Worm (Caenorhabditis elegans) whole organism, L4 larva: Measurements from ENCODE around the gene tsen-2.

ENCODE experiments used
- D1046.2 ChIP-seq: fragments of 200-800 bp; sonication (Bioruptor generic); IDR thresholded peaks from 2 replicates; pipeline ENCODE4 v1.3.6; 2022; ENCODE audit warnings: missing genetic modification characterization, missing compliant biosample characterization
- F10B5.3 ChIP-seq: sonication (generic microtip); optimal IDR thresholded peaks from 2 replicates; lab custom pipeline; 2016; ENCODE audit warnings: mild to moderate bottlenecking, missing genetic modification characterization, missing compliant biosample characterization
- T26A8.4 ChIP-seq: fragments of 200-800 bp; sonication (Bioruptor generic); IDR thresholded peaks from 2 replicates; pipeline ENCODE4 v1.3.6; 2022; ENCODE audit warnings: missing genetic modification characterization, missing compliant biosample characterization
- ceh-28 ChIP-seq: fragments of 150-350 bp; optimal IDR thresholded peaks from 2 replicates; lab custom pipeline; 2014; ENCODE audit warnings: missing biosample characterization, missing genetic modification reagents, missing genetic modification characterization
- ceh-62 ChIP-seq: sonication (generic microtip); optimal IDR thresholded peaks from 2 replicates; lab custom pipeline; 2017; ENCODE audit warnings: missing biosample characterization, missing genetic modification characterization
- ceh-82 ChIP-seq: sonication (generic microtip); optimal IDR thresholded peaks from 2 replicates; lab custom pipeline; 2017; ENCODE audit warnings: missing biosample characterization, missing genetic modification characterization
- ctbp-1 ChIP-seq: fragments of 200-800 bp; sonication (Bioruptor generic); IDR thresholded peaks from 2 replicates; pipeline ENCODE4 v1.3.6; 2022; ENCODE audit warnings: missing genetic modification reagents, missing genetic modification characterization, missing compliant biosample characterization
- daf-12 ChIP-seq: fragments of 150-350 bp; optimal IDR thresholded peaks from 2 replicates; lab custom pipeline; 2014; ENCODE audit warnings: missing biosample characterization, missing genetic modification reagents, missing genetic modification characterization
- daf-8 ChIP-seq: fragments of 200-800 bp; sonication (Bioruptor generic); IDR thresholded peaks from 2 replicates; pipeline ENCODE4 v1.3.6; 2022; ENCODE audit warnings: missing genetic modification characterization, missing compliant biosample characterization
- dmd-6 ChIP-seq: fragments of 200-800 bp; sonication (Bioruptor generic); IDR thresholded peaks from 2 replicates; pipeline ENCODE4 v1.3.6; 2022; ENCODE audit warnings: missing genetic modification reagents, missing genetic modification characterization, missing compliant biosample characterization
- dmd-8 ChIP-seq: fragments of 200-800 bp; sonication (Bioruptor generic); IDR thresholded peaks from 2 replicates; pipeline ENCODE4 v1.3.6; 2022; ENCODE audit warnings: missing genetic modification characterization, missing compliant biosample characterization
- duxl-1 ChIP-seq: sonication (generic microtip); optimal IDR thresholded peaks from 2 replicates; lab custom pipeline; 2016; ENCODE audit warnings: mild to moderate bottlenecking, missing genetic modification characterization, moderate library complexity, missing compliant biosample characterization; ENCODE audit not compliant: poor library complexity
- egl-43 ChIP-seq: fragments of 200-800 bp; sonication (Bioruptor generic); IDR thresholded peaks from 2 replicates; pipeline ENCODE4 v1.3.6; 2022; ENCODE audit warnings: missing genetic modification reagents, missing genetic modification characterization, missing compliant biosample characterization
- fos-1 ChIP-seq: fragments of 150-350 bp; optimal IDR thresholded peaks from 2 replicates; lab custom pipeline; 2014; ENCODE audit warnings: missing biosample characterization, missing genetic modification characterization
- jun-1 ChIP-seq: fragments of 150-350 bp; optimal IDR thresholded peaks from 2 replicates; lab custom pipeline; 2014; ENCODE audit warnings: missing biosample characterization, missing genetic modification reagents, missing genetic modification characterization
- lsy-2 ChIP-seq, 2 experiments: fragments of 150-350 bp in 1 of 2; sonication (generic microtip) in 1 of 2; optimal IDR thresholded peaks; 2 replicates each; lab custom pipeline; 2014 to 2017; ENCODE audit warnings: missing biosample characterization in 2 of 2, missing genetic modification characterization in 2 of 2
- mep-1 ChIP-seq: fragments of 150-350 bp; sonication (generic microtip); optimal IDR thresholded peaks from 3 replicates; lab custom pipeline; 2014; ENCODE audit warnings: missing biosample characterization, missing genetic modification characterization
- mxl-2 ChIP-seq: fragments of 200-800 bp; sonication (Bioruptor generic); conservative IDR thresholded peaks from 2 replicates; pipeline ENCODE4 v1.3.6; 2022; ENCODE audit warnings: missing genetic modification reagents, missing genetic modification characterization, missing compliant biosample characterization
- mxl-3 ChIP-seq: fragments of 200-800 bp; sonication (Bioruptor generic); optimal IDR thresholded peaks from 2 replicates; lab custom pipeline; 2018; ENCODE audit warnings: mild to moderate bottlenecking, missing genetic modification characterization, missing compliant biosample characterization
- nhr-10 ChIP-seq: fragments of 150-350 bp; optimal IDR thresholded peaks from 2 replicates; lab custom pipeline; 2014; ENCODE audit warnings: missing biosample characterization, missing genetic modification characterization
- nhr-111 ChIP-seq: fragments of 200-800 bp; sonication (Bioruptor generic); optimal IDR thresholded peaks from 2 replicates; lab custom pipeline; 2018; ENCODE audit warnings: mild to moderate bottlenecking, missing genetic modification characterization, missing compliant biosample characterization
- nhr-237 ChIP-seq: sonication (generic microtip); optimal IDR thresholded peaks from 2 replicates; lab custom pipeline; 2017; ENCODE audit warnings: missing biosample characterization, missing genetic modification characterization
- nhr-25 ChIP-seq: sonication (generic microtip); optimal IDR thresholded peaks from 2 replicates; lab custom pipeline; 2017; ENCODE audit warnings: missing genetic modification characterization, mild to moderate bottlenecking, missing compliant biosample characterization, antibody characterized with exemption, moderate library complexity, borderline replicate concordance; ENCODE audit not compliant: insufficient read depth
- sdz-12 ChIP-seq: fragments of 200-800 bp; sonication (Bioruptor generic); optimal IDR thresholded peaks from 2 replicates; lab custom pipeline; 2018; ENCODE audit warnings: mild to moderate bottlenecking, missing genetic modification characterization, missing compliant biosample characterization
- set-16 ChIP-seq: fragments of 200-800 bp; sonication (Bioruptor generic); IDR thresholded peaks from 2 replicates; pipeline ENCODE4 v1.3.6; 2022; ENCODE audit warnings: missing genetic modification reagents, missing genetic modification characterization, missing compliant biosample characterization
- snpc-4 ChIP-seq: fragments of 150-350 bp; optimal IDR thresholded peaks from 2 replicates; lab custom pipeline; 2014; ENCODE audit warnings: missing biosample characterization, missing genetic modification characterization
- tag-97 ChIP-seq: fragments of 200-800 bp; sonication (Bioruptor generic); IDR thresholded peaks from 2 replicates; pipeline ENCODE4 v1.3.6; 2022; ENCODE audit warnings: missing genetic modification characterization, missing compliant biosample characterization
- unc-62 ChIP-seq, 3 experiments: fragments of 150-350 bp in 1 of 3; sonication (generic microtip); optimal IDR thresholded peaks in 2 of 3; peaks in 1 of 3; 1 replicate in 1 of 3; 2 replicates in 2 of 3; lab custom pipeline; 2014 to 2017; ENCODE audit warnings: missing biosample characterization in 3 of 3, missing genetic modification characterization in 3 of 3, missing genetic modification reagents in 3 of 3, missing genotype in 1 of 3
- vab-7 ChIP-seq: fragments of 200-800 bp; sonication (Bioruptor generic); IDR thresholded peaks from 2 replicates; pipeline ENCODE4 v1.3.6; 2022; ENCODE audit warnings: missing genetic modification reagents, missing genetic modification characterization, missing compliant biosample characterization
- zag-1 ChIP-seq: fragments of 150-350 bp; optimal IDR thresholded peaks from 2 replicates; lab custom pipeline; 2014; ENCODE audit warnings: missing biosample characterization, missing genetic modification characterization
- zip-11 ChIP-seq: fragments of 200-800 bp; sonication (Bioruptor generic); IDR thresholded peaks from 2 replicates; pipeline ENCODE4 v1.3.6; 2022; ENCODE audit warnings: missing genetic modification characterization, missing compliant biosample characterization

tsen-2 gene

DNA sequence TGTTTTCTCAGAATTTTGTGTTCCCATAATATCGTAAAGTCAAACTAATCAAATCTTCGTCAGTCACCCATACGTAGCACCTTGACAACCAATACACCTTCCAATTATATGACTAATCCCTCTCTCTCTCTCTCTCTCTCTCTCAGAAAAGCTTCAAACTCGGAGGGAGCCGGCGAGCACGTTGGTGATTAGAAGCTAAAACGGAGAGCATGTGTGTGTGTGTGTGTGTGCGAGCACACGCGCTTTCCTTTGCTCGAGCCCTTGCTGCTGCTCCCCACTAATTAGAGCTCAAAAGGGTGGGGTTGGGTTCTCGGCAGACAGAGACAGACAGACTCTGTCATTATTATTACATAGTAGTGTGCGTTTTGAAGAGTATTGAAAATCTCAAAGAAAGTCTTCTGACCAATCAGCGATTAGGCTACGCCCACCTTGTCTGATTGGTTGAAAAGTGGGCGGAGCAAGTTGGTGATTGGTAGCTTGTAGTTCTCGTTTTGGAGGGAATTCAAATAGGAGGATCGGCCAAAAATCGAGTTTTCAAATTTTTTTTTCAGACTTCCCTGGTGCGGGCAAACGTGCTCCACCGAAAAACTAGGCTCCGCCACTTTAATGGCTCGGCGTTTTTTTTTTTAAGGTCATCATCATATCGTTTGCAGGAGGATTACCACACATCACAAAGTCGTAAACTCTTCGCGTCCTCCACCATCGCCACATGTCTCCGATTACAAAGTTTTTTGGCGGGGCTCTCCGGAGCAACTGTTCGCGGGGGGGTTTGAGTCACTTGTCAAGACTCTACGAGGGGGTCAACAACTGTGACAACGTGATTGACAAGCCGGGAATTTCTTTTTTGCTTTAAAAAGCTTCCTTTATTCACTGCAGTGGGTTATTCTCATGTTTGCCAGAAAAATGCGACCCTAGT lies 37.2 kb upstream of the tsen-2 start (continued):
- no peak for TF ChIP-seq ceh-62 (tag; lab: Kevin White, UChicago)
- TF ChIP-seq nhr-237, result no peak
- no peak for TF ChIP-seq fos-1
- no peak for TF ChIP-seq nhr-111 (GFP tag; lab: Kevin White, UChicago)
- TF ChIP-seq lsy-2 (tag; optimal IDR thresholded peaks at IDR 0.05; lab: Kevin White, UChicago), result peak in 1 of 2 experiments; percentile 18
- no peak for TF ChIP-seq D1046.2 (GFP tag; lab: Robert Waterston, UW)
- TF ChIP-seq dmd-8 (GFP tag; lab: Robert Waterston, UW), result 0 out of 2 replicates have a peak, but pooled peaks have one; percentile 11
- TF ChIP-seq unc-62 (GFP tag; optimal IDR thresholded peaks at IDR 0.05 in 1 of 2; lab: Kevin White, UChicago), result peak in 1 of 2 experiments; percentile 96
- no peak for TF ChIP-seq unc-62 (tag; optimal IDR thresholded peaks at IDR 0.05; lab: Kevin White, UChicago)
- TF ChIP-seq nhr-25 (tag; lab: Kevin White, UChicago), result no peak
- TF ChIP-seq dmd-6 (GFP tag; lab: Robert Waterston, UW), result no peak
- TF ChIP-seq ceh-82 (tag; lab: Kevin White, UChicago), result no peak
- no peak for TF ChIP-seq tag-97 (GFP tag; lab: Robert Waterston, UW)
- no peak for TF ChIP-seq ceh-28 (tag; lab: Kevin White, UChicago)
- TF ChIP-seq vab-7 (GFP tag; lab: Robert Waterston, UW), result no peak
- no peak for TF ChIP-seq F10B5.3 (tag; lab: Kevin White, UChicago)
- no peak for TF ChIP-seq mxl-2 (GFP tag; lab: Robert Waterston, UW)
- no peak for TF ChIP-seq daf-12 (tag; lab: Kevin White, UChicago)
- no peak for TF ChIP-seq zag-1 (tag; lab: Kevin White, UChicago)
- no peak for TF ChIP-seq ctbp-1
- peak; percentile 68 for TF ChIP-seq mxl-3 (GFP tag; lab: Kevin White, UChicago)
- TF ChIP-seq nhr-10 (tag; lab: Kevin White, UChicago), result no peak
- no peak for TF ChIP-seq egl-43 (GFP tag; lab: Robert Waterston, UW)

DNA sequence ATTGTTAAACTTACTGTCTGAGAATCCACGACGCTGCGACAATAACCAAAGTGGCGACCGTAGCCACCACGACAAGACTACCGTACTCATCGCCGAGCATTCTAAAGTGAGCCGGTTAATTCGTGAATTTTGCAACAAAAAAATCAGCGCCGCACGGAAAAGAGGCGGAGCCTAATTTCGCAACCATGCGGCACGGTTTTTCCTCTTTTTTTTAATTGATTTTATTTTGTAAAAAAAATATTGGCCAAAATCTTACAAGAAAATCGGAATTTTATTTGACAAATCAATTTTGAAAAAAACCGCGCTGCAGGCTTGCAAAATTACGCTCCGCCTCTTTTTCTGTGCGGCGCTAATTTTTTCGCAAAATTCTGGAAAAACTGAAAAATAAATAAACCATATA lies 35.5 kb upstream of the tsen-2 start, which contains the start of gene dolk-1:
TSS of gene dolk-1 (minus strand) at position 101 of the 400 bp plus-strand sequence.
- TF ChIP-seq T26A8.4 (0 out of 2 replicates have a peak, but pooled peaks have one; percentile 12), mep-1 (tag; lab: Kevin White, UChicago) (no peak)

DNA sequence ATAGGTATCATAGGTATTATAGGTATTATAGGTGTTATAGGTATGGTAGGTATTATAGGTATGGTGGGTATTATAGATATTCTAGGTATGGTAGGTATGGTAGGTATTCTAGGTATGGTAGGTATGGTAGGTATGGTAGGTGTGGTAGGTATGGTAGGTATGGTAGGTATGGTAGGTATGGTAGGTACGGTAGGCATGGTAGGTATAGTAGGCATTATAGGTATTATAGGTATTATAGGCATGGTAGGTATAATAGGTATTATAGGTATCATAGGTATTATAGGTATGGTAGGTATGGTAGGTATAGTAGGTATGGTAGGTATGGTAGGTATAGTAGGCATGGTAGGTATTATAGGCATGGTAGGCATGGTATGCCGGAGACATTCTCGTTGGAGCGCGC lies 33.9 kb upstream of the tsen-2 start:
- TF ChIP-seq duxl-1 (no peak), zip-11 (GFP tag; lab: Robert Waterston, UW) (0 out of 2 replicates have a peak, but pooled peaks have one; percentile 12), jun-1 (tag; lab: Kevin White, UChicago) (no peak), snpc-4 (no peak), T26A8.4 (no peak), unc-62 (GFP tag; optimal IDR thresholded peaks at IDR 0.05 in 1 of 2; lab: Kevin White, UChicago) (peak in 1 of 2 experiments; percentile 90), unc-62 (tag; optimal IDR thresholded peaks at IDR 0.05; lab: Kevin White, UChicago) (no peak), nhr-10 (tag; lab: Kevin White, UChicago) (no peak), dmd-8 (GFP tag; lab: Robert Waterston, UW) (0 out of 2 replicates have a peak, but pooled peaks have one; percentile 14), sdz-12 (GFP tag; lab: Kevin White, UChicago) (no peak)

DNA sequence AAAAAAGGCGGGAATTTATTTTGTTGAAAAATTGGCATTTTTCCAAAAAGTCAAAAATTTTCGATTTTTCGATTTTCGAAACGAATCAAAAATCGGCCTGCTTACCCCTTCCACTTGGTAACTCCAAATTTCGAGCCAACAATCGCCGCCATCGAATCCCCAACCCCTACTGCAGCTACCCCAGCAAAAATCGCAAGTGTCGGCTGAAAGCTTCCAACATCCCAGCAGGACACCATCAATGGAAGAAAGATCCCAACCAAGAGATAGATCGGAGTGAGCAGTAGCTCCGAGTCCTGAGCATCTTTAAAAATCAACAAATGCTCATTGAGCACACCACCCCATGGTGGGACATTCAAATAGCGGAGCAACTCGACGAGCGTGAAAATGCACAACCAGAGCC lies 32.8 kb upstream of the tsen-2 start:
- TF ChIP-seq daf-8 (GFP tag; lab: Robert Waterston, UW) (no peak), dmd-6 (GFP tag; lab: Robert Waterston, UW) (no peak), set-16 (0 out of 2 replicates have a peak, but pooled peaks have one; percentile 7), unc-62 (GFP tag; optimal IDR thresholded peaks at IDR 0.05 in 1 of 2; lab: Kevin White, UChicago) (peak in 1 of 2 experiments; percentile 90), unc-62 (tag; optimal IDR thresholded peaks at IDR 0.05; lab: Kevin White, UChicago) (no peak)
